Worm (Caenorhabditis elegans): ENCODE results near the gene F59A6.2.

- no peak for TF ChIP-seq flt-1 (GFP tag; IDR thresholded peaks at IDR 0.05)
- TF ChIP-seq med-1 (GFP tag; optimal IDR thresholded peaks at IDR 0.05; ENCODE audit: insufficient read depth): no peak
- no peak for TF ChIP-seq ztf-29 (GFP tag; IDR thresholded peaks at IDR 0.05)
- TF ChIP-seq klf-2 (GFP tag; conservative IDR thresholded peaks at IDR 0.05): no peak
These were observed 27.8 kb upstream of the F59A6.2 start for ce11 chrII:4986664-4987063.
